Fruit fly (Drosophila melanogaster) whole organism, prepupa: ENCODE data around the gene 2mit.

ENCODE experiments used
- Blimp-1 ChIP-seq: fragments of 200-800 bp; sonication (Bioruptor generic); optimal IDR thresholded peaks from 3 replicates; lab custom pipeline; 2017; ENCODE audit warnings: missing biosample characterization, missing genetic modification characterization, mild to moderate bottlenecking, moderate library complexity, missing genetic modification reagents
- CG10669 ChIP-seq: fragments of 200-800 bp; sonication (Bioruptor generic); optimal IDR thresholded peaks from 3 replicates; lab custom pipeline; 2018; ENCODE audit warnings: missing biosample characterization, mild to moderate bottlenecking, missing genetic modification characterization, moderate library complexity
- CG11294 ChIP-seq: fragments of 200-800 bp; sonication (Bioruptor generic); IDR thresholded peaks from 2 replicates; pipeline ENCODE4 v1.3.6; 2022; ENCODE audit warnings: missing biosample characterization, missing genetic modification characterization
- CG11762 ChIP-seq: fragments of 200-800 bp; sonication (Bioruptor generic); optimal IDR thresholded peaks from 3 replicates; lab custom pipeline; 2016; ENCODE audit warnings: missing biosample characterization, missing genetic modification characterization; ENCODE audit not compliant: insufficient read depth
- CG15336 ChIP-seq: fragments of 200-800 bp; sonication (Bioruptor generic); IDR thresholded peaks from 2 replicates; pipeline ENCODE4 v1.3.6; 2022; ENCODE audit warnings: missing biosample characterization, missing genetic modification characterization
- CG1621 ChIP-seq: fragments of 200-800 bp; sonication (Bioruptor generic); optimal IDR thresholded peaks from 3 replicates; lab custom pipeline; 2018; ENCODE audit warnings: missing biosample characterization, mild to moderate bottlenecking, missing genetic modification characterization
- CG16779 ChIP-seq: fragments of 200-800 bp; sonication (Bioruptor generic); optimal IDR thresholded peaks from 3 replicates; lab custom pipeline; 2017; ENCODE audit warnings: missing biosample characterization, mild to moderate bottlenecking, missing genetic modification characterization
- CG3032 ChIP-seq: fragments of 200-800 bp; optimal IDR thresholded peaks from 2 replicates; lab custom pipeline; 2019; ENCODE audit warnings: missing biosample characterization, mild to moderate bottlenecking, missing genetic modification characterization, moderate library complexity
- CG31627 ChIP-seq: fragments of 200-800 bp; sonication (Bioruptor generic); optimal IDR thresholded peaks from 3 replicates; lab custom pipeline; 2016; ENCODE audit warnings: missing biosample characterization, missing genetic modification characterization
- CG32006 ChIP-seq: fragments of 200-800 bp; sonication (Bioruptor generic); optimal IDR thresholded peaks from 3 replicates; lab custom pipeline; 2017; ENCODE audit warnings: missing biosample characterization, mild to moderate bottlenecking, missing genetic modification characterization
- CG34406 ChIP-seq: fragments of 200-800 bp; sonication (Bioruptor generic); optimal IDR thresholded peaks from 3 replicates; lab custom pipeline; 2016; ENCODE audit warnings: missing biosample characterization, missing genetic modification characterization
- CG3919 ChIP-seq: fragments of 200-800 bp; sonication (Bioruptor generic); optimal IDR thresholded peaks from 3 replicates; lab custom pipeline; 2016; ENCODE audit warnings: missing biosample characterization, missing genetic modification characterization
- CG4318 ChIP-seq: fragments of 200-800 bp; sonication (Bioruptor generic); optimal IDR thresholded peaks from 3 replicates; lab custom pipeline; 2017; ENCODE audit warnings: missing biosample characterization, mild to moderate bottlenecking, missing genetic modification characterization
- CG6163 ChIP-seq: fragments of 200-800 bp; sonication (Bioruptor generic); IDR thresholded peaks from 3 replicates; pipeline ENCODE4 v1.3.6; 2022; ENCODE audit warnings: missing biosample characterization, missing genetic modification characterization
- CG6276 ChIP-seq: fragments of 200-800 bp; sonication (Bioruptor generic); optimal IDR thresholded peaks from 2 replicates; lab custom pipeline; 2017; ENCODE audit warnings: missing biosample characterization, mild to moderate bottlenecking, missing genetic modification characterization
- CG6792 ChIP-seq: fragments of 200-800 bp; sonication (Bioruptor generic); optimal IDR thresholded peaks from 3 replicates; lab custom pipeline; 2016; ENCODE audit warnings: missing biosample characterization, missing genetic modification characterization
- CG6808 ChIP-seq: fragments of 200-800 bp; sonication (Bioruptor generic); optimal IDR thresholded peaks from 3 replicates; lab custom pipeline; 2017; ENCODE audit warnings: missing biosample characterization, missing genetic modification characterization, mild to moderate bottlenecking, moderate library complexity, missing genetic modification reagents
- CG7368 ChIP-seq: fragments of 200-800 bp; sonication (Bioruptor generic); optimal IDR thresholded peaks from 3 replicates; lab custom pipeline; 2016; ENCODE audit warnings: missing biosample characterization, missing genetic modification characterization
- CG8119 ChIP-seq: fragments of 200-800 bp; sonication (Bioruptor generic); IDR thresholded peaks from 3 replicates; pipeline ENCODE4 v1.3.6; 2022; ENCODE audit warnings: missing biosample characterization, missing genetic modification characterization
- CG8319 ChIP-seq: fragments of 200-800 bp; sonication (Bioruptor generic); optimal IDR thresholded peaks from 3 replicates; lab custom pipeline; 2016; ENCODE audit warnings: missing biosample characterization, missing genetic modification characterization
- CG9139 ChIP-seq: fragments of 200-800 bp; sonication (Bioruptor generic); optimal IDR thresholded peaks from 3 replicates; lab custom pipeline; 2017; ENCODE audit warnings: missing biosample characterization, mild to moderate bottlenecking, missing genetic modification characterization
- Eip78C ChIP-seq: fragments of 200-800 bp; sonication (Bioruptor generic); peaks from one replicate; lab custom pipeline; 2016; ENCODE audit warnings: missing biosample characterization, missing genetic modification characterization
- Ets21C ChIP-seq: fragments of 200-800 bp; sonication (Bioruptor generic); optimal IDR thresholded peaks from 3 replicates; lab custom pipeline; 2016; ENCODE audit warnings: missing biosample characterization, missing genetic modification characterization
- Ets96B ChIP-seq: fragments of 200-800 bp; optimal IDR thresholded peaks from 2 replicates; lab custom pipeline; 2019; ENCODE audit warnings: missing biosample characterization, mild to moderate bottlenecking, missing genetic modification characterization, moderate library complexity
- Gug ChIP-seq: fragments of 200-800 bp; sonication (Bioruptor generic); IDR thresholded peaks from 2 replicates; pipeline ENCODE4 v1.3.6; 2022; ENCODE audit warnings: missing biosample characterization, missing genetic modification characterization
- Hr38 ChIP-seq: sonication (Bioruptor generic); optimal IDR thresholded peaks from 2 replicates; lab custom pipeline; 2016; ENCODE audit warnings: missing biosample characterization, missing genetic modification characterization
- Hr39 ChIP-seq: fragments of 200-800 bp; sonication (Bioruptor generic); optimal IDR thresholded peaks from 2 replicates; lab custom pipeline; 2016; ENCODE audit warnings: missing biosample characterization, missing genetic modification characterization
- Hr4 ChIP-seq: fragments of 200-800 bp; sonication (Bioruptor generic); optimal IDR thresholded peaks from 3 replicates; lab custom pipeline; 2016; ENCODE audit warnings: missing biosample characterization, missing genetic modification characterization
- Lpt ChIP-seq: fragments of 200-800 bp; sonication (Bioruptor generic); optimal IDR thresholded peaks from 3 replicates; lab custom pipeline; 2016; ENCODE audit warnings: missing biosample characterization, missing genetic modification characterization
- Met ChIP-seq: fragments of 200-800 bp; sonication (Bioruptor generic); optimal IDR thresholded peaks from 3 replicates; lab custom pipeline; 2016; ENCODE audit warnings: missing biosample characterization, missing genetic modification characterization
- OdsH ChIP-seq: fragments of 200-800 bp; sonication (Bioruptor generic); optimal IDR thresholded peaks from 3 replicates; lab custom pipeline; 2016; ENCODE audit warnings: missing biosample characterization, missing genetic modification characterization
- Smox ChIP-seq: fragments of 200-800 bp; sonication (Bioruptor generic); optimal IDR thresholded peaks from 3 replicates; lab custom pipeline; 2016; ENCODE audit warnings: missing biosample characterization, missing genetic modification characterization
- Sox102F ChIP-seq: fragments of 200-800 bp; sonication (Bioruptor generic); optimal IDR thresholded peaks from 2 replicates; lab custom pipeline; 2016; ENCODE audit warnings: missing biosample characterization, mild to moderate bottlenecking, missing genetic modification characterization
- Sox14 ChIP-seq: fragments of 200-800 bp; sonication (Bioruptor generic); optimal IDR thresholded peaks from 3 replicates; lab custom pipeline; 2016; ENCODE audit warnings: missing biosample characterization, missing genetic modification characterization
- Sox15 ChIP-seq: fragments of 200-800 bp; sonication (Bioruptor generic); optimal IDR thresholded peaks from 3 replicates; lab custom pipeline; 2016; ENCODE audit warnings: missing biosample characterization, missing genetic modification characterization
- achi ChIP-seq: fragments of 200-800 bp; sonication (Bioruptor generic); optimal IDR thresholded peaks from 3 replicates; lab custom pipeline; 2016; ENCODE audit warnings: missing biosample characterization, missing genetic modification characterization
- acj6 ChIP-seq: fragments of 200-800 bp; sonication (Bioruptor generic); optimal IDR thresholded peaks from 3 replicates; lab custom pipeline; 2016; ENCODE audit warnings: missing biosample characterization, missing genetic modification characterization
- cyc ChIP-seq: fragments of 200-800 bp; sonication (Bioruptor generic); optimal IDR thresholded peaks from 3 replicates; lab custom pipeline; 2016; ENCODE audit warnings: missing biosample characterization, missing genetic modification characterization
- dac ChIP-seq: fragments of 200-800 bp; sonication (Bioruptor generic); optimal IDR thresholded peaks from 2 replicates; lab custom pipeline; 2017; ENCODE audit warnings: missing biosample characterization, mild to moderate bottlenecking, missing genetic modification characterization
- dsx ChIP-seq: fragments of 200-800 bp; optimal IDR thresholded peaks from 3 replicates; lab custom pipeline; 2019; ENCODE audit warnings: missing biosample characterization, mild to moderate bottlenecking, missing genetic modification characterization, moderate library complexity; ENCODE audit not compliant: poor library complexity, severe bottlenecking
- eg ChIP-seq: fragments of 200-800 bp; sonication (Bioruptor generic); IDR thresholded peaks from 3 replicates; pipeline ENCODE4 v1.3.6; 2022; ENCODE audit warnings: missing biosample characterization, missing genetic modification characterization
- esn ChIP-seq: fragments of 200-800 bp; sonication (Bioruptor generic); optimal IDR thresholded peaks from 2 replicates; lab custom pipeline; 2016; ENCODE audit warnings: missing biosample characterization, mild to moderate bottlenecking, missing genetic modification characterization, moderate library complexity
- fd85E ChIP-seq: fragments of 200-800 bp; sonication (Bioruptor generic); optimal IDR thresholded peaks from 3 replicates; lab custom pipeline; 2016; ENCODE audit warnings: missing biosample characterization, missing genetic modification characterization
- fkh ChIP-seq: fragments of 200-800 bp; sonication (Bioruptor generic); optimal IDR thresholded peaks from 3 replicates; lab custom pipeline; 2017; ENCODE audit warnings: missing biosample characterization, mild to moderate bottlenecking, missing genetic modification characterization, moderate library complexity
- lz ChIP-seq: fragments of 200-800 bp; sonication (Bioruptor generic); optimal IDR thresholded peaks from 3 replicates; lab custom pipeline; 2016; ENCODE audit warnings: missing biosample characterization, missing genetic modification characterization
- net ChIP-seq: fragments of 200-800 bp; sonication (Bioruptor generic); optimal IDR thresholded peaks from 3 replicates; lab custom pipeline; 2016; ENCODE audit warnings: missing biosample characterization, missing genetic modification characterization
- pdm3 ChIP-seq: fragments of 200-800 bp; sonication (Bioruptor generic); optimal IDR thresholded peaks from 3 replicates; lab custom pipeline; 2016; ENCODE audit warnings: missing biosample characterization, missing genetic modification characterization
- salr ChIP-seq, 2 experiments: fragments of 200-800 bp; sonication (Bioruptor generic); optimal IDR thresholded peaks; 3 replicates each; lab custom pipeline; 2016 to 2018; ENCODE audit warnings: missing biosample characterization in 2 of 2, missing genetic modification characterization in 2 of 2, mild to moderate bottlenecking in 1 of 2
- spab ChIP-seq: fragments of 200-800 bp; sonication (Bioruptor generic); optimal IDR thresholded peaks from 2 replicates; lab custom pipeline; 2017; ENCODE audit warnings: missing biosample characterization, mild to moderate bottlenecking, missing genetic modification characterization, missing genetic modification reagents
- ss ChIP-seq, 2 experiments: fragments of 200-800 bp; sonication (Bioruptor generic); optimal IDR thresholded peaks; 2 replicates in 1 of 2; 3 replicates in 1 of 2; lab custom pipeline; 2017 to 2018; ENCODE audit warnings: mild to moderate bottlenecking in 2 of 2, missing biosample characterization in 2 of 2, missing genetic modification characterization in 2 of 2, moderate library complexity in 1 of 2
- svp ChIP-seq: fragments of 200-800 bp; sonication (Bioruptor generic); peaks from one replicate; lab custom pipeline; 2016; ENCODE audit warnings: missing biosample characterization, missing genetic modification characterization
- topi ChIP-seq: fragments of 200-800 bp; sonication (Bioruptor generic); optimal IDR thresholded peaks from 3 replicates; lab custom pipeline; 2016; ENCODE audit warnings: missing biosample characterization, missing genetic modification characterization
- vri ChIP-seq: fragments of 200-800 bp; sonication (Bioruptor generic); optimal IDR thresholded peaks from 3 replicates; lab custom pipeline; 2016; ENCODE audit warnings: missing biosample characterization, mild to moderate bottlenecking, missing genetic modification characterization

2mit gene

DNA sequence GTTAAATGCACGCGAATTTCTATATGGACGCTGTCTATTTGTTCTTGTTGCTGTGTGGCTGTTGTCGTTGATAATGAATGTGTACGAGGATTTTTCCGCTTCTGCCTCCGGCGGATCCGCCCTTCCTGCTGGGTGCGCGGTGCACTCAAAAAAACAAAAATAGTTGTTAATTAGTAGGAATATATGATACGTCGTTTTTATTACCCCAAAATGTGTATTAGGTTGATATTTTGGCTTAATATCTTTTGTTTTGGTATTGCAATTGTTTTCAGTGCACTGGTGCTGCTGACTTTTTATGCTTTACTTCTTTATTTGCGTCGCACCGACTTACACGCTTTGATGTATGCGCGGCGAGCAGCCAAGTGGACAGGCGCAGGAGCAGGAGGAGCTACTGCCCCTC is 63.8 kb downstream of the 2mit start:
- peak; percentile 58 for TF ChIP-seq svp (GFP tag; lab: Kevin White, UChicago)
- peak; percentile 25 for TF ChIP-seq CG32006 (GFP tag; lab: Kevin White, UChicago)
- peak; percentile 24 for TF ChIP-seq spab (GFP tag; lab: Kevin White, UChicago)
- TF ChIP-seq achi (GFP tag; lab: Kevin White, UChicago) = no peak
- TF ChIP-seq net = peak; percentile 7
- TF ChIP-seq Hr38 = no peak
- TF ChIP-seq CG15336 (GFP tag; lab: Robert Waterston, UW) = no peak
- no peak for TF ChIP-seq Hr39 (GFP tag; lab: Kevin White, UChicago)
- no peak for TF ChIP-seq Ets21C
- TF ChIP-seq ss (GFP tag; optimal IDR thresholded peaks at IDR 0.05; lab: Kevin White, UChicago) = peak in 1 of 2 experiments; percentile 28
- peak; percentile 24 for TF ChIP-seq dsx
- no peak for TF ChIP-seq CG31627 (GFP tag; lab: Kevin White, UChicago)
- no peak for TF ChIP-seq CG6163 (GFP tag; lab: Robert Waterston, UW)
- TF ChIP-seq vri (GFP tag; lab: Kevin White, UChicago) = no peak
- no peak for TF ChIP-seq lz (GFP tag; lab: Kevin White, UChicago)
- TF ChIP-seq acj6 = peak; percentile 2
- TF ChIP-seq Gug (GFP tag; lab: Robert Waterston, UW) = no peak
- no peak for TF ChIP-seq CG3032 (tag; lab: Kevin White, UChicago)
- no peak for TF ChIP-seq Smox
- TF ChIP-seq CG4318 (GFP tag; lab: Kevin White, UChicago) = no peak
- no peak for TF ChIP-seq eg (GFP tag; lab: Robert Waterston, UW)
- TF ChIP-seq Sox102F (GFP tag; lab: Kevin White, UChicago) = no peak
- TF ChIP-seq CG8319 (GFP tag; lab: Kevin White, UChicago) = no peak
- TF ChIP-seq CG8119 (GFP tag; lab: Robert Waterston, UW) = 0 out of 3 replicates have a peak, but pooled peaks have one; percentile 29
- peak; percentile 30 for TF ChIP-seq pdm3
- TF ChIP-seq OdsH (GFP tag; lab: Kevin White, UChicago) = peak; percentile 8
- peak; percentile 74 for TF ChIP-seq Eip78C (GFP tag; lab: Kevin White, UChicago)
- peak; percentile 6 for TF ChIP-seq CG1621 (tag; lab: Kevin White, UChicago)
- TF ChIP-seq CG9139 (GFP tag; lab: Kevin White, UChicago) = no peak
- no peak for TF ChIP-seq esn (GFP tag; lab: Kevin White, UChicago)
- TF ChIP-seq Ets96B = peak; percentile 45
- no peak for TF ChIP-seq salr (GFP tag; optimal IDR thresholded peaks at IDR 0.05; lab: Kevin White, UChicago)
- peak; percentile 28 for TF ChIP-seq CG10669 (GFP tag; lab: Kevin White, UChicago)
- TF ChIP-seq CG34406 (GFP tag; lab: Kevin White, UChicago) = no peak
- TF ChIP-seq cyc (GFP tag; lab: Kevin White, UChicago) = no peak
- TF ChIP-seq fkh (GFP tag; lab: Kevin White, UChicago) = no peak
- no peak for TF ChIP-seq Sox15 (GFP tag; lab: Kevin White, UChicago)
- TF ChIP-seq Sox14 = no peak
- TF ChIP-seq CG11762 (GFP tag; lab: Kevin White, UChicago) = no peak
- TF ChIP-seq Met = no peak
- TF ChIP-seq dac (GFP tag; lab: Kevin White, UChicago) = no peak
- TF ChIP-seq Lpt (GFP tag; lab: Kevin White, UChicago) = no peak
- no peak for TF ChIP-seq CG6808
- TF ChIP-seq Blimp-1 = no peak
- no peak for TF ChIP-seq CG16779 (tag; lab: Kevin White, UChicago)
- TF ChIP-seq Hr4 (GFP tag; lab: Kevin White, UChicago) = no peak
- TF ChIP-seq fd85E = no peak
- TF ChIP-seq CG6792 (GFP tag; lab: Kevin White, UChicago) = no peak
- TF ChIP-seq CG3919 (GFP tag; lab: Kevin White, UChicago) = peak; percentile 37
- no peak for TF ChIP-seq CG6276 (GFP tag; lab: Kevin White, UChicago)
- TF ChIP-seq topi (GFP tag; lab: Kevin White, UChicago) = no peak
- no peak for TF ChIP-seq CG11294
- TF ChIP-seq CG7368 = no peak
